Worm (Caenorhabditis elegans): ENCODE data around the gene spe-10.

spe-10 gene

DNA sequence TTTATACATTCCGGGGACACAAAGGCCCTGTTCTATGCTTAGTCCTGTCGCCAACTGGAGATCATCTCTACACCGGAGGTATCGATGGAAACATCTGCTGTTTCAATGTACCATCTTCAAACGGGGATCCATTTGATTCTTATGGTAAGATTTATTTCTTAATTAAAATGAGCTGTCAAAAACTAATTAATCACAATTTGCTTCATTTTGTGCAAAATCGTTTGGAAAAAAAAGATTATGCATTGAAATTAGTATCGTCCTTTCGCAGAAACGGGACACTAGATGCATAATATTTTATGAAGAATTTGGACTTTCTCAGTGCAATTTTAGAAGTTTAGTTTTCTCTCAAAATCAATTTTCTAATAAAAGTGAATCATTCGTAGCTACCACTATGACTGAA is 20.2 kb upstream of the spe-10 start:
- TF ChIP-seq mls-2 (tag; optimal IDR thresholded peaks at IDR 0.05), result no peak
- no peak for TF ChIP-seq ces-1 (GFP tag; optimal IDR thresholded peaks at IDR 0.05)
- no peak for TF ChIP-seq tbx-8 (GFP tag; optimal IDR thresholded peaks at IDR 0.05)
- TF ChIP-seq nhr-28 (tag; optimal IDR thresholded peaks at IDR 0.05), result no peak
- no peak for TF ChIP-seq unc-62 (GFP tag; optimal IDR thresholded peaks at IDR 0.05)
- no peak for TF ChIP-seq sem-2 (GFP tag; optimal IDR thresholded peaks at IDR 0.05)

DNA sequence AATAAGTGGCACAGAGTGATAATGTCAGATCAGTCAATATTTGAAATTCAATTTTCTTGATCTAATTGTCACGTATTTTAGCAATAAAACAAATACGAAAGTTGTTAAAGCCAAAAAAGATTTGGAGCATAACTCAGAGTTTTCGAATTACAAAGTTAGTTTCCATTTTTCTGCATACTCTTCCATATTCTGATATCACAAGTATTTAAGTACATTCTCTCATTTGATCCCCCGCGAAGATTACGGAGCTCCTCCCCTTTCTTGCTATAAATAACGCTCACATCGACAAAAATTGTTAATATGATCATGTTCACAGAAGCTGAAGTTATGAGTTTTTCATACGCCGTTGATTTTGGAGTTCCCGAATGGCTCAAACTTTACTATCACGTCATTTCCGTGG is 15.8 kb upstream of the spe-10 start, which contains the start of gene sri-20:
Gene sri-20, plus strand, starts transcription at position 301 of the 400 bp plus-strand sequence.
- TF ChIP-seq sptf-1 (tag; optimal IDR thresholded peaks at IDR 0.05) (no peak), lin-13 (tag; optimal IDR thresholded peaks at IDR 0.05) (no peak), cnd-1 (tag; optimal IDR thresholded peaks at IDR 0.05) (no peak), elt-3 (tag; optimal IDR thresholded peaks at IDR 0.05) (no peak), nhr-2 (tag; optimal IDR thresholded peaks at IDR 0.05) (no peak), unc-120 (tag; optimal IDR thresholded peaks at IDR 0.05; ENCODE audit: poor library complexity, severe bottlenecking) (no peak), unc-62 (GFP tag; optimal IDR thresholded peaks at IDR 0.05) (no peak), hlh-1 (tag; optimal IDR thresholded peaks at IDR 0.05) (no peak), ceh-39 (tag; optimal IDR thresholded peaks at IDR 0.05) (no peak), mep-1 (tag; optimal IDR thresholded peaks at IDR 0.05) (no peak), elt-1 (tag; optimal IDR thresholded peaks at IDR 0.05; ENCODE audit: borderline replicate concordance, insufficient read depth) (no peak), ceh-83 (GFP tag; optimal IDR thresholded peaks at IDR 0.05) (no peak), unc-39 (tag; optimal IDR thresholded peaks at IDR 0.05) (no peak), drap-1 (GFP tag; optimal IDR thresholded peaks at IDR 0.05) (no peak), mls-2 (tag; optimal IDR thresholded peaks at IDR 0.05) (no peak), pha-4 (tag; optimal IDR thresholded peaks at IDR 0.05) (no peak)

DNA sequence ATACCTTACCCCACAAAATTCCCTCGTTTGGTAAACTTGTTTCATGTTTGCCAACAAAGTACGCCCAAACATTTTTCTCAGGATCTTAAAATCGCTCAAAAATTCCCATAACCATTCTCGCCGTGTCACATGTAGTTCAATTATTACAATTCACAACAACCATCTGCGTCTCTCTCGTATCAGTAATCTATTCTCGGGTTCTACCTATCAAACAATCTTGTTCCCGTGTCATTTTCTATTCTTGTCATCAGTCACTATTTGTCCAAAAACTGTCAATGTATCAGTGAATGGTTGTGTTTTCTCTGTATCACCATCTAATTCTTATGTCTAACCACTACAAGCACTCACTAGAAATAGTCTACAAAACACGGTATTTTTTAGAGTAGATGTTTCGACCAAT is 12.9 kb upstream of the spe-10 start:
- TF ChIP-seq elt-1 (tag; optimal IDR thresholded peaks at IDR 0.05; ENCODE audit: borderline replicate concordance, insufficient read depth) (no peak), mls-2 (tag; optimal IDR thresholded peaks at IDR 0.05) (no peak), ztf-11 (tag; optimal IDR thresholded peaks at IDR 0.05) (no peak), bed-3 (GFP tag; optimal IDR thresholded peaks at IDR 0.05) (no peak), lin-32 (GFP tag; optimal IDR thresholded peaks at IDR 0.05) (no peak), cnd-1 (tag; optimal IDR thresholded peaks at IDR 0.05) (no peak), nhr-76 (tag; optimal IDR thresholded peaks at IDR 0.05) (no peak), nhr-12 (tag; optimal IDR thresholded peaks at IDR 0.05) (no peak), sem-2 (GFP tag; optimal IDR thresholded peaks at IDR 0.05) (no peak), zip-8 (tag; optimal IDR thresholded peaks at IDR 0.05) (no peak), flh-1 (GFP tag; optimal IDR thresholded peaks at IDR 0.05) (no peak), snpc-4 (tag; optimal IDR thresholded peaks at IDR 0.05) (no peak), mab-5 (tag; optimal IDR thresholded peaks at IDR 0.05) (no peak), unc-62 (GFP tag; optimal IDR thresholded peaks at IDR 0.05) (no peak), nhr-28 (tag; optimal IDR thresholded peaks at IDR 0.05) (no peak), mep-1 (tag; optimal IDR thresholded peaks at IDR 0.05) (no peak), tbx-8 (GFP tag; optimal IDR thresholded peaks at IDR 0.05) (no peak), lin-13 (tag; optimal IDR thresholded peaks at IDR 0.05) (no peak), pha-4 (tag; optimal IDR thresholded peaks at IDR 0.05) (no peak)

DNA sequence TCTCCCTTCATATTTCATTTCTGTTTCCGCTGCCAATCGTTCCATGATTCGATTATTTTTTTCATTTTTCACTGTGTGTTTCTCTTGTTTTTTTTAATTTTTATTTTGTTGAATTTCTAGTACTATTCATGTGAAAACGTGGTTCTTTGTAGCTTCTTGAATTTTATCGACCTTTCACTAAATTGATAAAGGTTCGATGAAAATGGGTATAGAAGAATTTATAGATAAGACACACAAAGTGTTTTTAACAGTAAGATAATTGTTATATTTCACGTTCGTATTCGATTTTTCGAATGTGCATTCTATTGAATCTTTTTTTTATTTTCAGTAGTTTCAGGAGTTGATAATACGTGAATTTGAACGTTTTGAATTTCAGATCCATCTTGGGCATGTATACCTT is 12.1 kb upstream of the spe-10 start, which contains the start of gene ugt-49:
Gene ugt-49, plus strand, starts transcription at position 371 of the 400 bp plus-strand sequence.
- TF ChIP-seq lsy-2 (tag; optimal IDR thresholded peaks at IDR 0.05) (no peak), mls-2 (tag; optimal IDR thresholded peaks at IDR 0.05) (no peak), nhr-2 (tag; optimal IDR thresholded peaks at IDR 0.05) (no peak), nhr-12 (tag; optimal IDR thresholded peaks at IDR 0.05) (no peak), lin-13 (tag; optimal IDR thresholded peaks at IDR 0.05) (no peak), pha-4 (tag; optimal IDR thresholded peaks at IDR 0.05) (no peak), blmp-1 (tag; optimal IDR thresholded peaks at IDR 0.05) (no peak), ceh-43 (GFP tag; optimal IDR thresholded peaks at IDR 0.05) (no peak), nhr-28 (tag; optimal IDR thresholded peaks at IDR 0.05) (no peak), ceh-83 (GFP tag; optimal IDR thresholded peaks at IDR 0.05) (no peak), ces-1 (GFP tag; optimal IDR thresholded peaks at IDR 0.05) (no peak), mep-1 (tag; optimal IDR thresholded peaks at IDR 0.05) (no peak), cnd-1 (tag; optimal IDR thresholded peaks at IDR 0.05) (no peak), nhr-76 (tag; optimal IDR thresholded peaks at IDR 0.05) (no peak), unc-62 (GFP tag; optimal IDR thresholded peaks at IDR 0.05) (no peak), zip-8 (tag; optimal IDR thresholded peaks at IDR 0.05) (no peak), bed-3 (GFP tag; optimal IDR thresholded peaks at IDR 0.05) (no peak), unc-39 (tag; optimal IDR thresholded peaks at IDR 0.05) (no peak)
